Fruit fly (Drosophila melanogaster): ENCODE results near the gene Ugt49B2.

The Ugt49B2 gene

dm6 chr3R:21393005-21393729, 6.4 kb downstream of the Ugt49B2 start:
- TF ChIP-seq toe (GFP tag; optimal IDR thresholded peaks at IDR 0.05) (no peak), CG14711 (tag; optimal IDR thresholded peaks at IDR 0.05) (no peak), CG5204 (GFP tag; optimal IDR thresholded peaks at IDR 0.05) (no peak), CG11617 (GFP tag; optimal IDR thresholded peaks at IDR 0.05) (no peak), cic (GFP tag; optimal IDR thresholded peaks at IDR 0.05) (no peak), Clk (GFP tag; optimal IDR thresholded peaks at IDR 0.05) (no peak), CG1620 (GFP tag; optimal IDR thresholded peaks at IDR 0.05) (no peak), Mnt (GFP tag; optimal IDR thresholded peaks at IDR 0.05) (no peak), pad (GFP tag; optimal IDR thresholded peaks at IDR 0.05) (no peak), bab1 (GFP tag; optimal IDR thresholded peaks at IDR 0.05) (no peak), ovo (GFP tag; optimal IDR thresholded peaks at IDR 0.05) (no peak), tj (GFP tag; optimal IDR thresholded peaks at IDR 0.05) (no peak), CG33017 (tag; optimal IDR thresholded peaks at IDR 0.05) (no peak), CG12768 (GFP tag; optimal IDR thresholded peaks at IDR 0.05) (no peak), kay (GFP tag; ENCODE audit: borderline replicate concordance) (no peak), cnc (optimal IDR thresholded peaks at IDR 0.05) (no peak), CG7045 (GFP tag; optimal IDR thresholded peaks at IDR 0.05) (no peak), Crg-1 (GFP tag; optimal IDR thresholded peaks at IDR 0.05) (no peak)

dm6 chr3R:21392221-21392620, 7.3 kb downstream of the Ugt49B2 start:
- TF ChIP-seq ovo (GFP tag; optimal IDR thresholded peaks at IDR 0.05) = no peak
- no peak for TF ChIP-seq CG14711 (tag; optimal IDR thresholded peaks at IDR 0.05)
- no peak for TF ChIP-seq cic (GFP tag; optimal IDR thresholded peaks at IDR 0.05)
- no peak for TF ChIP-seq CG7101 (tag; optimal IDR thresholded peaks at IDR 0.05)
- TF ChIP-seq tj (GFP tag; optimal IDR thresholded peaks at IDR 0.05) = no peak

- TF ChIP-seq ovo (GFP tag; optimal IDR thresholded peaks at IDR 0.05) (no peak), CG12768 (GFP tag; optimal IDR thresholded peaks at IDR 0.05) (no peak)
Measured at dm6 chr3R:21390959-21391358, 8.6 kb downstream of the Ugt49B2 start.

dm6 chr3R:21388564-21388963, 11.0 kb downstream of the Ugt49B2 start, which contains the start of gene bap:
bap (plus strand) TSS chr3R:21388880.
- TF ChIP-seq Mnt (GFP tag; optimal IDR thresholded peaks at IDR 0.05) (no peak), pad (GFP tag; optimal IDR thresholded peaks at IDR 0.05) (no peak), CG33017 (tag; optimal IDR thresholded peaks at IDR 0.05) (no peak), CG5204 (GFP tag; optimal IDR thresholded peaks at IDR 0.05) (no peak), Crg-1 (GFP tag; optimal IDR thresholded peaks at IDR 0.05) (no peak), CG1620 (GFP tag; optimal IDR thresholded peaks at IDR 0.05) (no peak), cnc (optimal IDR thresholded peaks at IDR 0.05) (no peak), ovo (GFP tag; optimal IDR thresholded peaks at IDR 0.05) (no peak), CG7101 (tag; optimal IDR thresholded peaks at IDR 0.05) (no peak), CG14711 (tag; optimal IDR thresholded peaks at IDR 0.05) (no peak), tj (GFP tag; optimal IDR thresholded peaks at IDR 0.05) (no peak), CG7045 (GFP tag; optimal IDR thresholded peaks at IDR 0.05) (no peak), kay (GFP tag; ENCODE audit: borderline replicate concordance) (no peak)

dm6 chr3R:21387356-21387980, 12.1 kb downstream of the Ugt49B2 start:
- no peak for TF ChIP-seq tj (GFP tag; optimal IDR thresholded peaks at IDR 0.05)

dm6 chr3R:21386132-21386531, 13.4 kb downstream of the Ugt49B2 start:
- no peak for TF ChIP-seq CG11617 (GFP tag; optimal IDR thresholded peaks at IDR 0.05)
- TF ChIP-seq Crg-1 (GFP tag; optimal IDR thresholded peaks at IDR 0.05) = no peak
- no peak for TF ChIP-seq CG7101 (tag; optimal IDR thresholded peaks at IDR 0.05)
- TF ChIP-seq cnc (optimal IDR thresholded peaks at IDR 0.05) = no peak
- TF ChIP-seq CG12768 (GFP tag; optimal IDR thresholded peaks at IDR 0.05) = no peak
- TF ChIP-seq CG33017 (tag; optimal IDR thresholded peaks at IDR 0.05) = no peak
- TF ChIP-seq pad (GFP tag; optimal IDR thresholded peaks at IDR 0.05) = no peak
- TF ChIP-seq CG1620 (GFP tag; optimal IDR thresholded peaks at IDR 0.05) = no peak
- no peak for TF ChIP-seq CG14711 (tag; optimal IDR thresholded peaks at IDR 0.05)
- no peak for TF ChIP-seq Clk (GFP tag; optimal IDR thresholded peaks at IDR 0.05)
- TF ChIP-seq kay (GFP tag; ENCODE audit: borderline replicate concordance) = no peak
- TF ChIP-seq Mnt (GFP tag; optimal IDR thresholded peaks at IDR 0.05) = no peak
- TF ChIP-seq CG7045 (GFP tag; optimal IDR thresholded peaks at IDR 0.05) = no peak
- no peak for TF ChIP-seq toe (GFP tag; optimal IDR thresholded peaks at IDR 0.05)
- TF ChIP-seq CG5204 (GFP tag; optimal IDR thresholded peaks at IDR 0.05) = no peak
- no peak for TF ChIP-seq bab1 (GFP tag; optimal IDR thresholded peaks at IDR 0.05)
- TF ChIP-seq cic (GFP tag; optimal IDR thresholded peaks at IDR 0.05) = no peak
- TF ChIP-seq ovo (GFP tag; optimal IDR thresholded peaks at IDR 0.05) = no peak
- no peak for TF ChIP-seq Hr96 (GFP tag; optimal IDR thresholded peaks at IDR 0.05)
- TF ChIP-seq tj (GFP tag; optimal IDR thresholded peaks at IDR 0.05) = no peak

dm6 chr3R:21379927-21380326, 19.6 kb downstream of the Ugt49B2 start:
- TF ChIP-seq CG11617 (GFP tag; optimal IDR thresholded peaks at IDR 0.05) (no peak), CG33017 (tag; optimal IDR thresholded peaks at IDR 0.05) (no peak), toe (GFP tag; optimal IDR thresholded peaks at IDR 0.05) (no peak), Crg-1 (GFP tag; optimal IDR thresholded peaks at IDR 0.05) (no peak)
